Fruit fly (Drosophila melanogaster): Measurements from ENCODE around the gene Rrp47.
A peak's percentile ranks its signal among the peaks of the same experiment; 100 is the strongest.

The Rrp47 gene

DNA sequence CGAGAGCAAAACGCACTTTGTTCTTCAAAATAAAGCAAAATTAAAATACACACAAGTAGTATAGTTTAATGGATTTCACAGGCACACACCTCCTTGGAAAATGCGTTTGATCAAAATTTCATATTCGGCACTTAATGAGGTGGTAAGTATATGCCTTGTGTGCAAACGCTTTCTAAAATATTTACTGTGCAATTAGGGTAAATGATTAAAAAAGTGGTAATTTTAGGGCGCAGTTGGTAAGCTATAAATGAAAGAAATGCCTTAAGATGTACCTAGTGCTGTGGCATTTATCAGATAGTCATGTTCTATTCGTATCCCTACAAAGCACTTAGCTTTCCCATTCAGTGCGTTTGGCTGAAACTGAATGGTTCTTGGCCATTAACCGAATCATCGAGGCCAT is 29.4 kb downstream of the Rrp47 start, which contains the start of gene Or13a:
Or13a (plus strand) TSS at position 301 of the 400 bp plus-strand sequence.
- no peak for TF ChIP-seq CG8478 (optimal IDR thresholded peaks at IDR 0.05)
- no peak for TF ChIP-seq CTCF (optimal IDR thresholded peaks at IDR 0.05)

DNA sequence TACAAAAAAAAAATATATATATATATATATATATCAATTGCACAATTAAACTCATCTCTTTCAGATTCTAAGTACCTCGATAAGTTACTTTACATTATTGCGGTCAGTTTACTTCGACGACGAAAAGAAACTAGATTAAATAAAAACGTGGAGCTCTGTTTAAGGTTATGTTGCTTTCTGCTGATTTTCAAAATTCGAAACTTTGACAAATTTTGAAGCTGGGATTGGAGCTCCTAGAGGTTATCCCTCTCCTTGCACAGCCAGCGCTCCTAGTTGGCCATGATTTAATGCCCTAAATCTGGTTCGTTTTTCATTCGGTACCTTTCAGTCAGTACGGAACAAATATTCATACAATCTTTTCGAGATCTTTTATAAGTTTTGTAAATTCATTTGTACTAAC is 31.9 kb downstream of the Rrp47 start, which contains the start of gene CG42766:
CG42766 (plus strand) TSS at position 301 of the 400 bp plus-strand sequence.
- no peak for TF ChIP-seq CTCF (optimal IDR thresholded peaks at IDR 0.05)
- no peak for TF ChIP-seq CG8478 (optimal IDR thresholded peaks at IDR 0.05)

DNA sequence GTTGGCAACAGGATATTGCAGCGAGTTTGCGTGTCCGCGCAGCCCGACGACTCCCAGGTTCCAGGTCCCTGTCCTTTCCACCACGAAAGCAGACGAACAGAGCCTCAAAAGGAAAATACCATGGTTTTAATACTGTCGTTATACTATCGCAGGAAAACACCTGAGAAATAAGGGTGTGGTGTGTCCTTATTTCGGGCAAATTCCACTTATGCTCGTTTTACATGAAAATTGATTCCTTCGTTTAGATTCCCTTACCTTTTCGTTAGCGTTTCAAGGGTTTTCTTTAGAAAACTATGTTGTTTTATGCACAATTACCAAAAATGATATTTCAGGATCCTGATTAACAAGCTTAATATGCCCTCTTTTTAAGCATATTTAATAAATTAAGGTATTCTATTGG is 38.1 kb downstream of the Rrp47 start, which contains the start of gene Cep164:
Cep164 (minus strand) TSS at position 101 of the 400 bp plus-strand sequence.
- no peak for TF ChIP-seq CG8478 (optimal IDR thresholded peaks at IDR 0.05)
- no peak for TF ChIP-seq CTCF (optimal IDR thresholded peaks at IDR 0.05)

DNA sequence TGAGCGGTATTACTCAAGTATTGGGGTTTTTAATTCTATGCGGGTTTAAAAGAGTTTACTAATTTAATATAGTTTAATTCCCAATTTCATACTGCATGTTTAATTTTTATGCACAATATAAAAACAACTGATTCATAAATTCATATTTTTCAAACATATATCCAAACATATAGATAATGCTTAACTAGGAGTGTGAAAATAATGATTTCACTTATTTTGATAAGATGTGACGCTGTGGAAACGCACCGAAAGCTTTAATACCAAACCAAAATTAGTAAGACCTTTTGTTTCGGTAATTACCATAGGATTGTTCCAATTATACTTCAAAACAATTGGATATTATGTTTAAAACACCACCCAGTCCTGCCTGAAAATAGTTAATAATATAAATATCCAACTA is 38.8 kb downstream of the Rrp47 start, which contains the start of gene Slc25A46a:
Slc25A46a (plus strand) TSS at position 272 of the 400 bp plus-strand sequence.
- TF ChIP-seq CTCF (optimal IDR thresholded peaks at IDR 0.05) (no peak), CG8478 (optimal IDR thresholded peaks at IDR 0.05) (no peak)

DNA sequence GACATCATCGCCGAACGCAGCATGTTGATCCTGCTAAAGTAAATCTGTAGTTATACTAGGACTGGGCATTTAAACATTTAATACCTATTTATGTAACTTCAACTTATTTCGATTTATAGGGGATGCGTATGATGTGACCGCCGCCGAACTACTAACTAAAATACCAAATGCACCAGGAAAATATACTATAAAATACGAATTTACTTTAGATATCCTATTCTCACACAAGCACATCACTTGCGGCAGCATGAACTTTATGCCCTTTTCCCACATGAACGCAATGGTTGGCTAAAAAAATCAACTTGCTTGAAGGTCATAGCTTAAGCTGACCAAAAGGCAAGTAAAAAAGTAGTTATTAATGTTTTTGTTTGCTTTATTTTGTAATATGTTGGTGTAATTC is 42.0 kb downstream of the Rrp47 start, which contains the start of gene ND-20:
ND-20 (minus strand) TSS at position 155 of the 400 bp plus-strand sequence.
- TF ChIP-seq CG8478 (optimal IDR thresholded peaks at IDR 0.05): no peak
- TF ChIP-seq CTCF (optimal IDR thresholded peaks at IDR 0.05): peak in 1 of 2 experiments; percentile 18

DNA sequence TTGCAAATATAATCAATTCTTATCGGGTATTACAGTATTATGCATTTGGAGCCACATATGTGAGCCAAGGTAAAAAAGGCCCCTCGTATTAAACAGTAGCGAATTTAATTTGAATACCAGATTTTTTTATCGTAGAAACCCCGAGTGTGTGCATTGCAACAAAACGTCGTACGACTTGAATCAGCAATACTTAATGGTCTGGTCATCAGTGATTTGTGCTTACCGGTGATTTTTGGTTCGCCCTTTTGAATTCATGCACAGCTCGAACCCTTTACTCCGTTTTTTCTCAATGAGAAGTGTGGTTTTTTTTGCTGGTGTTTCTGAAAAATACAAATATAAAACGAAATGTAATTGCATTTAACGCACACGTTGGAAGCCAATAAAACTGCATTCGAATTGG is 44.9 kb downstream of the Rrp47 start:
- TF ChIP-seq CTCF (optimal IDR thresholded peaks at IDR 0.05) (no peak), CG8478 (optimal IDR thresholded peaks at IDR 0.05) (no peak)

DNA sequence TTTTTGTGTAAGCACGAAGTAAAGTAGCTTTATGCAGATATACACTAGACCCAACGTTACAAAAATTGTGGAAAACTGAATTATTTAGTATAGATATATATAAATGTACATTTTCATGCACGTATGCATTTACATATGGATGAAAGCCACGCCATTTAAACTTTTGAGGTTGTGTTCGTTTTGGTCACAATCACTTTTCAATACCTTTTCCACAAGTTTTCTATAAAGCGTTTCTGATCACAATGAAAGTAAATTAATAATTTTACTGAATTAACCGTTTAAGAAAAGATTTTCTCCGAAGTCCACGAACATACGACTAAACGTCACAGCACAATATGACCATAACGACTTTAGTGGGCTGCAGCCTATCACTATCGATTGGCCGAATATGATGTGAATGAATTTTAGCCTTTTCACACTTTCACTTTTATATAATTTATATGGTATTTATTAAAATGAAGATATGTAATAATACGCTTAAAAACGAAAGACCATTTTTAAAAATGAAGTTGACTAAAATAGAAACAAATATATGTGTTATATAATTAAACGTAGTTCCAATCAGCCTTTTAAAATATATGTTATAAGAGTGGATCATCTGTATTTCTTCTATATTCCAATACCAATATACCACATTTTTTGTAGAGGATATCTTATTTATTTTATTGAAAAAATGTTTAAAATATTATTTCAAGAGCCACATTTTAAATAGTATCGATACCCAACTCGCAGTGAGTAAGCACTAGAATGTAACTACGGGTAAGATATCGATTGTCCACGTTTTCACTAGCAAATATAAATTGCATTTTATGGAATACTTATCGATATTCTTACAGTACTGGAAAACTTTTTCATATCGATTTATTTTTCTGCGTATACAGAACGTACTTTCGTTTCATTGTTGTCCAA is 47.2 kb downstream of the Rrp47 start, which contains the start of the genes CG46312, eIF5 and exd:
CG46312 (minus strand) TSS at position 357 of the 909 bp plus-strand sequence.
eIF5 (minus strand) TSS at position 357 of the 909 bp plus-strand sequence.
exd (plus strand) TSS at position 851 of the 909 bp plus-strand sequence.
- TF ChIP-seq CG8478 (optimal IDR thresholded peaks at IDR 0.05) (no peak), CTCF (optimal IDR thresholded peaks at IDR 0.05) (no peak)

DNA sequence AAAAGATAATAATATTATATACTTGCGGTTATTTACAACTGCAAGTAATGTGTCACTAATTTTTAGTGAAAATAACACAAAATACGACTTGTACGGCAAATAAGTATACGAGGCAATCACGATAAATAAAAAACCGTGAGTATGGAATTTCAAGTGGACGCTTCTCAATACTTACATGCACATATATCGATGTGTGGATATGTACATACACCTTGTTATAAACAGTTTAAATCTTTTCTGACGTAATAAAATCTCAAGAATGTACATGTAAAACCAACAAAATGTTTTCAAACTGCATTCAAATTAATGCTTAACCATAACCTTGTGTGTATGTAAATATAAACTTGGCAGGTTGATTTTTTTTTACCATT is 47.8 kb downstream of the Rrp47 start:
- TF ChIP-seq CG8478 (optimal IDR thresholded peaks at IDR 0.05): no peak
- no peak for TF ChIP-seq CTCF (optimal IDR thresholded peaks at IDR 0.05)
